Fruit fly (Drosophila melanogaster) whole organism, prepupa: ENCODE results near the gene Oseg4.

Source experiments
- Blimp-1 ChIP-seq: fragments of 200-800 bp; sonication (Bioruptor generic); optimal IDR thresholded peaks from 3 replicates; lab custom pipeline; 2017; ENCODE audit warnings: missing biosample characterization, missing genetic modification characterization, mild to moderate bottlenecking, moderate library complexity, missing genetic modification reagents
- CG10669 ChIP-seq: fragments of 200-800 bp; sonication (Bioruptor generic); optimal IDR thresholded peaks from 3 replicates; lab custom pipeline; 2018; ENCODE audit warnings: missing biosample characterization, mild to moderate bottlenecking, missing genetic modification characterization, moderate library complexity
- CG11762 ChIP-seq: fragments of 200-800 bp; sonication (Bioruptor generic); optimal IDR thresholded peaks from 3 replicates; lab custom pipeline; 2016; ENCODE audit warnings: missing biosample characterization, missing genetic modification characterization; ENCODE audit not compliant: insufficient read depth
- CG11902 ChIP-seq: fragments of 200-800 bp; sonication (Bioruptor generic); optimal IDR thresholded peaks from 3 replicates; lab custom pipeline; 2016; ENCODE audit warnings: missing biosample characterization, missing genetic modification characterization
- CG15336 ChIP-seq: fragments of 200-800 bp; sonication (Bioruptor generic); IDR thresholded peaks from 2 replicates; pipeline ENCODE4 v1.3.6; 2022; ENCODE audit warnings: missing biosample characterization, missing genetic modification characterization
- CG16779 ChIP-seq: fragments of 200-800 bp; sonication (Bioruptor generic); optimal IDR thresholded peaks from 3 replicates; lab custom pipeline; 2017; ENCODE audit warnings: missing biosample characterization, mild to moderate bottlenecking, missing genetic modification characterization
- CG3032 ChIP-seq: fragments of 200-800 bp; optimal IDR thresholded peaks from 2 replicates; lab custom pipeline; 2019; ENCODE audit warnings: missing biosample characterization, mild to moderate bottlenecking, missing genetic modification characterization, moderate library complexity
- CG31627 ChIP-seq: fragments of 200-800 bp; sonication (Bioruptor generic); optimal IDR thresholded peaks from 3 replicates; lab custom pipeline; 2016; ENCODE audit warnings: missing biosample characterization, missing genetic modification characterization
- CG34406 ChIP-seq: fragments of 200-800 bp; sonication (Bioruptor generic); optimal IDR thresholded peaks from 3 replicates; lab custom pipeline; 2016; ENCODE audit warnings: missing biosample characterization, missing genetic modification characterization
- CG3919 ChIP-seq: fragments of 200-800 bp; sonication (Bioruptor generic); optimal IDR thresholded peaks from 3 replicates; lab custom pipeline; 2016; ENCODE audit warnings: missing biosample characterization, missing genetic modification characterization
- CG6163 ChIP-seq: fragments of 200-800 bp; sonication (Bioruptor generic); IDR thresholded peaks from 3 replicates; pipeline ENCODE4 v1.3.6; 2022; ENCODE audit warnings: missing biosample characterization, missing genetic modification characterization
- CG6276 ChIP-seq: fragments of 200-800 bp; sonication (Bioruptor generic); optimal IDR thresholded peaks from 2 replicates; lab custom pipeline; 2017; ENCODE audit warnings: missing biosample characterization, mild to moderate bottlenecking, missing genetic modification characterization
- CG7368 ChIP-seq: fragments of 200-800 bp; sonication (Bioruptor generic); optimal IDR thresholded peaks from 3 replicates; lab custom pipeline; 2016; ENCODE audit warnings: missing biosample characterization, missing genetic modification characterization
- CG8119 ChIP-seq: fragments of 200-800 bp; sonication (Bioruptor generic); IDR thresholded peaks from 3 replicates; pipeline ENCODE4 v1.3.6; 2022; ENCODE audit warnings: missing biosample characterization, missing genetic modification characterization
- CG8319 ChIP-seq: fragments of 200-800 bp; sonication (Bioruptor generic); optimal IDR thresholded peaks from 3 replicates; lab custom pipeline; 2016; ENCODE audit warnings: missing biosample characterization, missing genetic modification characterization
- CG8632 ChIP-seq: fragments of 200-800 bp; sonication (Bioruptor generic); optimal IDR thresholded peaks from 3 replicates; lab custom pipeline; 2016; ENCODE audit warnings: missing biosample characterization, missing genetic modification characterization
- CG9139 ChIP-seq: fragments of 200-800 bp; sonication (Bioruptor generic); optimal IDR thresholded peaks from 3 replicates; lab custom pipeline; 2017; ENCODE audit warnings: missing biosample characterization, mild to moderate bottlenecking, missing genetic modification characterization
- Eip75B ChIP-seq: fragments of 200-800 bp; sonication (Bioruptor generic); optimal IDR thresholded peaks from 3 replicates; lab custom pipeline; 2016; ENCODE audit warnings: missing biosample characterization, missing genetic modification characterization
- Eip78C ChIP-seq: fragments of 200-800 bp; sonication (Bioruptor generic); peaks from one replicate; lab custom pipeline; 2016; ENCODE audit warnings: missing biosample characterization, missing genetic modification characterization
- Eip93F ChIP-seq: fragments of 200-800 bp; sonication (Bioruptor generic); optimal IDR thresholded peaks from 2 replicates; lab custom pipeline; 2016; ENCODE audit warnings: missing biosample characterization, mild to moderate bottlenecking, missing genetic modification characterization
- Ets96B ChIP-seq: fragments of 200-800 bp; optimal IDR thresholded peaks from 2 replicates; lab custom pipeline; 2019; ENCODE audit warnings: missing biosample characterization, mild to moderate bottlenecking, missing genetic modification characterization, moderate library complexity
- Gug ChIP-seq: fragments of 200-800 bp; sonication (Bioruptor generic); IDR thresholded peaks from 2 replicates; pipeline ENCODE4 v1.3.6; 2022; ENCODE audit warnings: missing biosample characterization, missing genetic modification characterization
- Hr38 ChIP-seq: sonication (Bioruptor generic); optimal IDR thresholded peaks from 2 replicates; lab custom pipeline; 2016; ENCODE audit warnings: missing biosample characterization, missing genetic modification characterization
- Hr39 ChIP-seq: fragments of 200-800 bp; sonication (Bioruptor generic); optimal IDR thresholded peaks from 2 replicates; lab custom pipeline; 2016; ENCODE audit warnings: missing biosample characterization, missing genetic modification characterization
- Met ChIP-seq: fragments of 200-800 bp; sonication (Bioruptor generic); optimal IDR thresholded peaks from 3 replicates; lab custom pipeline; 2016; ENCODE audit warnings: missing biosample characterization, missing genetic modification characterization
- Sox102F ChIP-seq: fragments of 200-800 bp; sonication (Bioruptor generic); optimal IDR thresholded peaks from 2 replicates; lab custom pipeline; 2016; ENCODE audit warnings: missing biosample characterization, mild to moderate bottlenecking, missing genetic modification characterization
- Sox14 ChIP-seq: fragments of 200-800 bp; sonication (Bioruptor generic); optimal IDR thresholded peaks from 3 replicates; lab custom pipeline; 2016; ENCODE audit warnings: missing biosample characterization, missing genetic modification characterization
- achi ChIP-seq: fragments of 200-800 bp; sonication (Bioruptor generic); optimal IDR thresholded peaks from 3 replicates; lab custom pipeline; 2016; ENCODE audit warnings: missing biosample characterization, missing genetic modification characterization
- dac ChIP-seq: fragments of 200-800 bp; sonication (Bioruptor generic); optimal IDR thresholded peaks from 2 replicates; lab custom pipeline; 2017; ENCODE audit warnings: missing biosample characterization, mild to moderate bottlenecking, missing genetic modification characterization
- eg ChIP-seq: fragments of 200-800 bp; sonication (Bioruptor generic); IDR thresholded peaks from 3 replicates; pipeline ENCODE4 v1.3.6; 2022; ENCODE audit warnings: missing biosample characterization, missing genetic modification characterization
- fd59A ChIP-seq: fragments of 200-800 bp; sonication (Bioruptor generic); optimal IDR thresholded peaks from 2 replicates; lab custom pipeline; 2017; ENCODE audit warnings: missing biosample characterization, mild to moderate bottlenecking, missing genetic modification characterization, missing genetic modification reagents
- fd85E ChIP-seq: fragments of 200-800 bp; sonication (Bioruptor generic); optimal IDR thresholded peaks from 3 replicates; lab custom pipeline; 2016; ENCODE audit warnings: missing biosample characterization, missing genetic modification characterization
- lz ChIP-seq: fragments of 200-800 bp; sonication (Bioruptor generic); optimal IDR thresholded peaks from 3 replicates; lab custom pipeline; 2016; ENCODE audit warnings: missing biosample characterization, missing genetic modification characterization
- pdm3 ChIP-seq: fragments of 200-800 bp; sonication (Bioruptor generic); optimal IDR thresholded peaks from 3 replicates; lab custom pipeline; 2016; ENCODE audit warnings: missing biosample characterization, missing genetic modification characterization
- spab ChIP-seq: fragments of 200-800 bp; sonication (Bioruptor generic); optimal IDR thresholded peaks from 2 replicates; lab custom pipeline; 2017; ENCODE audit warnings: missing biosample characterization, mild to moderate bottlenecking, missing genetic modification characterization, missing genetic modification reagents
- ss ChIP-seq, 2 experiments: fragments of 200-800 bp; sonication (Bioruptor generic); optimal IDR thresholded peaks; 2 replicates in 1 of 2; 3 replicates in 1 of 2; lab custom pipeline; 2017 to 2018; ENCODE audit warnings: mild to moderate bottlenecking in 2 of 2, missing biosample characterization in 2 of 2, missing genetic modification characterization in 2 of 2, moderate library complexity in 1 of 2
- svp ChIP-seq: fragments of 200-800 bp; sonication (Bioruptor generic); peaks from one replicate; lab custom pipeline; 2016; ENCODE audit warnings: missing biosample characterization, missing genetic modification characterization
- topi ChIP-seq: fragments of 200-800 bp; sonication (Bioruptor generic); optimal IDR thresholded peaks from 3 replicates; lab custom pipeline; 2016; ENCODE audit warnings: missing biosample characterization, missing genetic modification characterization
- vri ChIP-seq: fragments of 200-800 bp; sonication (Bioruptor generic); optimal IDR thresholded peaks from 3 replicates; lab custom pipeline; 2016; ENCODE audit warnings: missing biosample characterization, mild to moderate bottlenecking, missing genetic modification characterization

The Oseg4 gene

dm6 chr3L:1740129-1740975, 4.8 kb upstream of the Oseg4 start (continued):
- no peak for TF ChIP-seq fd85E
- no peak for TF ChIP-seq CG7368 (GFP tag; lab: Kevin White, UChicago)
- TF ChIP-seq CG34406 (GFP tag; lab: Kevin White, UChicago), result peak; percentile 33
- no peak for TF ChIP-seq dac
- peak; percentile 40 for TF ChIP-seq fd59A (GFP tag; lab: Kevin White, UChicago)
- no peak for TF ChIP-seq vri
- TF ChIP-seq pdm3 (GFP tag; lab: Kevin White, UChicago), result peak; percentile 63
- TF ChIP-seq svp (GFP tag; lab: Kevin White, UChicago), result peak; percentile 70
- TF ChIP-seq Gug (GFP tag; lab: Robert Waterston, UW), result peak; percentile 50
- peak; percentile 79 for TF ChIP-seq CG31627
- TF ChIP-seq CG11902 (GFP tag; lab: Kevin White, UChicago), result no peak
- no peak for TF ChIP-seq CG3919
- TF ChIP-seq Hr38 (GFP tag; lab: Kevin White, UChicago), result no peak
- TF ChIP-seq ss (GFP tag; optimal IDR thresholded peaks at IDR 0.05; lab: Kevin White, UChicago), result no peak
- peak; percentile 54 for TF ChIP-seq Sox14 (GFP tag; lab: Kevin White, UChicago)
- TF ChIP-seq CG10669 (GFP tag; lab: Kevin White, UChicago), result no peak
- TF ChIP-seq CG6276 (GFP tag; lab: Kevin White, UChicago), result no peak
- TF ChIP-seq CG11762, result no peak
- peak; percentile 65 for TF ChIP-seq Met
- peak; percentile 67 for TF ChIP-seq CG8119
- TF ChIP-seq achi (GFP tag; lab: Kevin White, UChicago), result no peak
- TF ChIP-seq spab (GFP tag; lab: Kevin White, UChicago), result no peak
- TF ChIP-seq CG3032 (tag; lab: Kevin White, UChicago), result peak; percentile 27
- no peak for TF ChIP-seq Blimp-1 (GFP tag; lab: Kevin White, UChicago)
- TF ChIP-seq Eip78C (GFP tag; lab: Kevin White, UChicago), result peak; percentile 88
- no peak for TF ChIP-seq Eip93F (GFP tag; lab: Kevin White, UChicago)
- TF ChIP-seq CG8319 (GFP tag; lab: Kevin White, UChicago), result peak; percentile 18
- TF ChIP-seq Ets96B (tag; lab: Kevin White, UChicago), result no peak
- peak; percentile 80 for TF ChIP-seq Hr39 (GFP tag; lab: Kevin White, UChicago)
- peak; percentile 46 for TF ChIP-seq CG8632
- TF ChIP-seq Eip75B, result peak; percentile 35
- TF ChIP-seq CG16779 (tag; lab: Kevin White, UChicago), result no peak
- no peak for TF ChIP-seq CG9139
- TF ChIP-seq topi (GFP tag; lab: Kevin White, UChicago), result peak; percentile 36

dm6 chr3L:1739522-1740128, 4.1 kb upstream of the Oseg4 start:
- TF ChIP-seq lz (no peak), ss (GFP tag; optimal IDR thresholded peaks at IDR 0.05; lab: Kevin White, UChicago) (peak in 1 of 2 experiments; percentile 37), vri (peak; percentile 81), CG6276 (GFP tag; lab: Kevin White, UChicago) (peak; percentile 38), svp (GFP tag; lab: Kevin White, UChicago) (peak; percentile 96), eg (GFP tag; lab: Robert Waterston, UW) (0 out of 3 replicates have a peak, but pooled peaks have one; percentile 16), CG11902 (GFP tag; lab: Kevin White, UChicago) (no peak), CG15336 (GFP tag; lab: Robert Waterston, UW) (0 out of 2 replicates have a peak, but pooled peaks have one; percentile 15), CG6163 (GFP tag; lab: Robert Waterston, UW) (0 out of 3 replicates have a peak, but pooled peaks have one; percentile 14), Sox102F (GFP tag; lab: Kevin White, UChicago) (no peak)
